Worm (Caenorhabditis elegans): ENCODE data around the gene nhr-180.

The nhr-180 gene

DNA sequence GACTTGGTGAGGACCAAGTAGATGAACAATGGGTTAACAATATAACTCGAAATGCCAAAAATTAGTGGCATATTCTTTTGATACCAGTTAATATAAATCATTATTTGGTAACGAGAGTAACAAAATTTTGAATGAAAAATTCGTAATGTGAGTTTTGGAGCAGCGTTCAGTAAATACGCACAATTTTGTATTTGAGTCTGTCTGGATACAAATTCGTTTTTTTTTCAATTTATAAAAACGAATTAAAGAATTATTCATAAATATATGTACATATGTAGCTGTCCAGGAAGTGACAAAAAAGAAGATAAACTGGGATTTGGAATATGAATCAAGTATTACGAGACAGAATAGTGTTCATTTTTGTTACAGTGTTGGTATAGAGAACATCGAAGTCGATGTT lies 14.4 kb downstream of the nhr-180 start, which contains the start of gene srj-5:
srj-5 (minus strand) TSS at position 101 of the 400 bp plus-strand sequence.
- no peak for TF ChIP-seq unc-130 (GFP tag; optimal IDR thresholded peaks at IDR 0.05)
- no peak for TF ChIP-seq F49E8.2 (tag; optimal IDR thresholded peaks at IDR 0.05; ENCODE audit: borderline replicate concordance)
- TF ChIP-seq spr-3 (GFP tag; optimal IDR thresholded peaks at IDR 0.05) = no peak
- TF ChIP-seq daf-16 (GFP tag; optimal IDR thresholded peaks at IDR 0.05) = no peak
- TF ChIP-seq daf-16 (tag; optimal IDR thresholded peaks at IDR 0.05) = no peak
- no peak for TF ChIP-seq madf-9 (GFP tag; conservative IDR thresholded peaks at IDR 0.05)
- TF ChIP-seq lin-29 (GFP tag; IDR thresholded peaks at IDR 0.05) = no peak
- no peak for TF ChIP-seq nhr-237 (tag; optimal IDR thresholded peaks at IDR 0.05)

DNA sequence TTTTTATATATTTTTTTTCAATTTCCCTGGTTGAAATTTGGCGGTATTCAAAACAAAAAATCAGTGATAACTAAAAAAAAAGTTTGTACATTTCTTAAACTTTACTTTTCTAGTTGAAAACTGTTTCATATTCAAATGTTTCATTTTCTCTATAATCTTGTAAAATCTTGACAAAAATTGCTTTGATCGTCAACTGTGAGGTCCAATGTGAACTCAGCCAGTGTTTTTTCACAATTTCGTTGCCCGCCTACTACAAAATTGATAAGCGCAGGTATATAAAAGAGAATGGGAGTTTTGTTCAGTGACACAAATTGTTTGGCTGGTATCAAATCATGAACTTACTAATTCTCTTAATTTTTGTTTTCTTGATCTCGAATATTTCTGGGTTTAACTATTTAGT lies 20.4 kb downstream of the nhr-180 start, which contains the start of gene ugt-42:
ugt-42 (plus strand) TSS at position 301 of the 400 bp plus-strand sequence.
- no peak for TF ChIP-seq nhr-10 (tag; optimal IDR thresholded peaks at IDR 0.05)
- TF ChIP-seq set-16 (GFP tag; IDR thresholded peaks at IDR 0.05) = no peak
- TF ChIP-seq F10B5.3 (tag; optimal IDR thresholded peaks at IDR 0.05) = no peak
- TF ChIP-seq pha-4 (GFP tag; IDR thresholded peaks at IDR 0.05) = no peak
- no peak for TF ChIP-seq pha-4 (tag; optimal IDR thresholded peaks at IDR 0.05)
- TF ChIP-seq aha-1 (tag) = no peak
- no peak for TF ChIP-seq nhr-48 (tag; optimal IDR thresholded peaks at IDR 0.05)
- TF ChIP-seq ama-1 (optimal IDR thresholded peaks at IDR 0.05) = no peak
- no peak for TF ChIP-seq dpl-1 (GFP tag; optimal IDR thresholded peaks at IDR 0.05)
- TF ChIP-seq attf-4 (tag; optimal IDR thresholded peaks at IDR 0.05) = no peak
- no peak for TF ChIP-seq dmd-6 (GFP tag; IDR thresholded peaks at IDR 0.05)
- TF ChIP-seq cey-2 (tag; optimal IDR thresholded peaks at IDR 0.05; ENCODE audit: borderline replicate concordance, insufficient read depth) = no peak

ce11 chrV:646129-646528 lies 21.2 kb downstream of the nhr-180 start, which contains the start of gene F48G7.12:
Gene F48G7.12 (minus strand): TSS chrV:646229.
- TF ChIP-seq tra-1 (GFP tag; IDR thresholded peaks at IDR 0.05) = no peak
- no peak for TF ChIP-seq zip-11 (GFP tag; IDR thresholded peaks at IDR 0.05)
- no peak for TF ChIP-seq saeg-2 (GFP tag; IDR thresholded peaks at IDR 0.05)
- no peak for TF ChIP-seq F44E2.7 (GFP tag; IDR thresholded peaks at IDR 0.05)
- TF ChIP-seq daf-16 (GFP tag; optimal IDR thresholded peaks at IDR 0.05) = no peak
- TF ChIP-seq daf-16 (tag; optimal IDR thresholded peaks at IDR 0.05) = no peak
- no peak for TF ChIP-seq spr-3 (GFP tag; optimal IDR thresholded peaks at IDR 0.05)
- TF ChIP-seq nhr-25 (tag; optimal IDR thresholded peaks at IDR 0.05; ENCODE audit: borderline replicate concordance, insufficient read depth) = no peak
- no peak for TF ChIP-seq ces-1 (GFP tag; optimal IDR thresholded peaks at IDR 0.05)
- TF ChIP-seq daf-12 (tag; optimal IDR thresholded peaks at IDR 0.05) = no peak
- TF ChIP-seq sdz-12 (GFP tag; optimal IDR thresholded peaks at IDR 0.05) = no peak

DNA sequence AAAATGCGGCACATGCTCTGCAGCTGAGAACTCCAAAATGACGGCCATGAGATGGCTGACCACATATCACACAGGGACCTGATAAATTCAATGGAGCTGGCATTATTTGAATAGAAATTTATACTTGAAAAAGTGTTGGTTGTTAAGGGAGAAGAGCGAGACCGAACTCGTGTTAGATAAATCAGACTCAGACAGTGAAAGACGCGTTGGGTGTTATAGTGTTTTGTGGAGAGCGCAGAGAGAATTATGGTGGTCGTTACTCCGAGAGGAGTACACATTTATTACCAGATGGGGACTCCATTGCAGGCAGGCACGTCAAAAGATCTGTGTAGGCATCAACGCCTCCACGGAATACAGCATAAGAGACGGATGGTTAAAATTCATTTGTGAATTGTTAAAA lies 24.6 kb downstream of the nhr-180 start, which contains the start of gene nhr-190:
nhr-190 (minus strand) TSS at position 175 of the 400 bp plus-strand sequence.
- TF ChIP-seq spr-3 (GFP tag; optimal IDR thresholded peaks at IDR 0.05) (no peak), lim-7 (GFP tag; IDR thresholded peaks at IDR 0.05) (0 out of 2 replicates have a peak, but pooled peaks have one; percentile 3), hlh-30 (tag; optimal IDR thresholded peaks at IDR 0.05; ENCODE audit: insufficient read depth) (peak; percentile 58), rbr-2 (tag; optimal IDR thresholded peaks at IDR 0.05) (no peak), nhr-111 (GFP tag; optimal IDR thresholded peaks at IDR 0.05) (no peak), zfp-2 (tag; optimal IDR thresholded peaks at IDR 0.05) (no peak), hmg-1.1 (GFP tag; IDR thresholded peaks at IDR 0.05) (0 out of 2 replicates have a peak, but pooled peaks have one; percentile 39)

DNA sequence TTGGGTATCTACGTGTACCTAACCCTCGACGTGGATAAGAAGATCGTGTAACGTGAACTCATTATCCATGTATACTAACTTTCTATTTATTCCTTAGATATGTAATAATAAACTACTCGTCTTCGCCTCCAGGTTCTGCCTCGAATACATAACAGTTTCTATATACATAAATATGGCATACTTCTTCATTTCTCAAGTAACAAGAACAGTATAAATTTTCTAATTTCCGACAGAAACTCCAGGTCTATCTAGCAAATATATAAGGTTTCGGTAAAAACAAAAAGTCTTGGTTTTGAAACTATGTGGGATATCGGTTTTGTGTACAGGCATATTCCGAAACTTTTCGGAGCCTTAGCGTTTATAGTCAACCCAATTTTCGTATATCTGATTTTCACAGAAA lies 29.0 kb downstream of the nhr-180 start, which contains the start of gene srj-37:
srj-37 (plus strand) TSS at position 301 of the 400 bp plus-strand sequence.
- no peak for TF ChIP-seq nhr-10 (tag; optimal IDR thresholded peaks at IDR 0.05)
- TF ChIP-seq zfp-3 (GFP tag; conservative IDR thresholded peaks at IDR 0.05) = no peak
- no peak for TF ChIP-seq daf-19 (GFP tag; conservative IDR thresholded peaks at IDR 0.05)
- TF ChIP-seq mdl-1 (tag; optimal IDR thresholded peaks at IDR 0.05) = no peak
